Fruit fly (Drosophila melanogaster): ENCODE data around the gene Tie.

Tie gene

DNA sequence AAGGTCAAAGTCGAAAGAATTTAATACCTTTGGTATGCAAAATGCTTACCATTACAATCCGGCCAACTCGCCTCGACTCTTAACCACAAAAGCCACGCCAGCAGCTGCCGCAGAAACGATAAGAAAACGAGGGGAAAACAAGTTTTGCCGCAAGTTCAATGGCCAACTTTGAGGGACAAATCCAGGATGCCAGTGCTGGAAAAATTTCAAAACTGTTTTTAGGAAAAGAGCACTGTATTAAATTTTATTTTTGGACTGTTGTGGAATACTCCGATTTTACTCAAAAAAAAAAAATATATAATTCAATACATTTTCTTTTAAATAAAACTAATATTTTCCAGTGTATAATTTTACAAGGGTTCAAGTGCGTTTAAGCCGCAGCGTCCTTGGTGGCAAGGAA is 37.3 kb downstream of the Tie start (continued):
- no peak for TF ChIP-seq dac (GFP tag; optimal IDR thresholded peaks at IDR 0.05)
- peak; percentile 75 for TF ChIP-seq topi (GFP tag; optimal IDR thresholded peaks at IDR 0.05)
- TF ChIP-seq cyc (GFP tag; optimal IDR thresholded peaks at IDR 0.05), result peak; percentile 53
- peak; percentile 80 for TF ChIP-seq esn (GFP tag; optimal IDR thresholded peaks at IDR 0.05)
- peak; percentile 59; the same call in 2 of the 3 replicates for TF ChIP-seq CG8119 (GFP tag; IDR thresholded peaks at IDR 0.05)
- TF ChIP-seq ss (GFP tag; optimal IDR thresholded peaks at IDR 0.05), result peak; percentile 92 to 94
- TF ChIP-seq CG7368 (GFP tag; optimal IDR thresholded peaks at IDR 0.05), result peak; percentile 62
- no peak for TF ChIP-seq CG4318 (GFP tag; optimal IDR thresholded peaks at IDR 0.05)
- peak; percentile 40 for TF ChIP-seq Hr4 (GFP tag; optimal IDR thresholded peaks at IDR 0.05)
- TF ChIP-seq CG9139 (GFP tag; optimal IDR thresholded peaks at IDR 0.05), result peak; percentile 76
- peak; percentile 63 for TF ChIP-seq CG11762 (GFP tag; optimal IDR thresholded peaks at IDR 0.05; ENCODE audit: insufficient read depth)
- peak; percentile 84 for TF ChIP-seq CG3032 (tag; optimal IDR thresholded peaks at IDR 0.05)
- TF ChIP-seq pdm3 (GFP tag; optimal IDR thresholded peaks at IDR 0.05), result peak; percentile 72
- peak; percentile 56 for TF ChIP-seq Sox15 (GFP tag; optimal IDR thresholded peaks at IDR 0.05)
- TF ChIP-seq CG15336 (GFP tag; IDR thresholded peaks at IDR 0.05), result peak; percentile 45; the same call in 1 of the 2 replicates
- TF ChIP-seq Eip75B (GFP tag; optimal IDR thresholded peaks at IDR 0.05), result peak; percentile 69
- 0 out of 3 replicates have a peak, but pooled peaks have one; percentile 30 for TF ChIP-seq eg (GFP tag; IDR thresholded peaks at IDR 0.05)
- TF ChIP-seq Eip93F (GFP tag; optimal IDR thresholded peaks at IDR 0.05), result peak; percentile 24
- peak; percentile 83 for TF ChIP-seq acj6 (GFP tag; optimal IDR thresholded peaks at IDR 0.05)
- no peak for TF ChIP-seq Hr38 (GFP tag; optimal IDR thresholded peaks at IDR 0.05)
- peak; percentile 83 for TF ChIP-seq CG6163 (GFP tag; IDR thresholded peaks at IDR 0.05)
- TF ChIP-seq Hr39 (GFP tag; optimal IDR thresholded peaks at IDR 0.05), result peak; percentile 56
- TF ChIP-seq CG10669 (GFP tag; optimal IDR thresholded peaks at IDR 0.05), result peak; percentile 79
- TF ChIP-seq vri (GFP tag; optimal IDR thresholded peaks at IDR 0.05), result peak; percentile 64
- peak; percentile 97 for TF ChIP-seq Eip78C (GFP tag)
- peak; percentile 91 for TF ChIP-seq svp (GFP tag)
- TF ChIP-seq Smox (GFP tag; optimal IDR thresholded peaks at IDR 0.05), result peak; percentile 71
- TF ChIP-seq CG6276 (GFP tag; optimal IDR thresholded peaks at IDR 0.05), result no peak
- peak; percentile 78 for TF ChIP-seq CG6792 (GFP tag; optimal IDR thresholded peaks at IDR 0.05)
- no peak for TF ChIP-seq fd85E (GFP tag; optimal IDR thresholded peaks at IDR 0.05)
- peak; percentile 87 for TF ChIP-seq CG8632 (GFP tag; optimal IDR thresholded peaks at IDR 0.05)
- TF ChIP-seq CG6854 (GFP tag; optimal IDR thresholded peaks at IDR 0.05), result no peak
- TF ChIP-seq Met (GFP tag; optimal IDR thresholded peaks at IDR 0.05), result peak; percentile 79
- TF ChIP-seq Ets96B (tag; optimal IDR thresholded peaks at IDR 0.05), result peak; percentile 82
- peak; percentile 82 for TF ChIP-seq CG10631 (GFP tag; optimal IDR thresholded peaks at IDR 0.05)
- peak; percentile 80 for TF ChIP-seq OdsH (GFP tag; optimal IDR thresholded peaks at IDR 0.05)
- peak; percentile 33 for TF ChIP-seq CG32006 (GFP tag; optimal IDR thresholded peaks at IDR 0.05)
- TF ChIP-seq CG31627 (GFP tag; optimal IDR thresholded peaks at IDR 0.05), result peak; percentile 55

DNA sequence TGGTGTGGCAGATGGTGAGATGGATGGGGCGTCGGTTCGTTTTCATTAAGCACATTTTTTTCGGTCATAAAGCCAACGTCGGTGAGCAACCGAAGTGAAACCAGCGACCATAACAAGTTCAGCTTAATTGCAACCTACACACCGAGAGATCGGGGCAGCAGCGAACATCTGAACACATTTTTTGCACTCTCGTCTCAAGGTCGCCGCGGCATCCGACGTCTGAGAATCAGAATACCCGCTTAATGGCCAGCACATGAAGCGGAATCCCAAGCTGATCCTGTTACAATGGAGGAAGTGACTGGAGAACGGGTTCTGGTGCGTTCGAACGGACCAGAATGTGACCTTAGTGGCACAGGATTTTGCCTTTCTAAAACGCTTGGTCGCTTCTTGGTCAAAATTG is 38.3 kb downstream of the Tie start:
- no peak for TF ChIP-seq vri (GFP tag; optimal IDR thresholded peaks at IDR 0.05)
- no peak for TF ChIP-seq CG3919 (GFP tag; optimal IDR thresholded peaks at IDR 0.05)
- TF ChIP-seq Blimp-1 (GFP tag; optimal IDR thresholded peaks at IDR 0.05), result peak; percentile 56
- no peak for TF ChIP-seq CG6276 (GFP tag; optimal IDR thresholded peaks at IDR 0.05)
- no peak for TF ChIP-seq CG6163 (GFP tag; IDR thresholded peaks at IDR 0.05)
- no peak for TF ChIP-seq pdm3 (GFP tag; optimal IDR thresholded peaks at IDR 0.05)
- TF ChIP-seq ss (GFP tag; optimal IDR thresholded peaks at IDR 0.05), result peak in 1 of 2 experiments; percentile 32
- TF ChIP-seq net (GFP tag; optimal IDR thresholded peaks at IDR 0.05), result no peak
- TF ChIP-seq lz (GFP tag; optimal IDR thresholded peaks at IDR 0.05), result no peak
- TF ChIP-seq CG11294 (GFP tag; IDR thresholded peaks at IDR 0.05), result no peak
- TF ChIP-seq eg (GFP tag; IDR thresholded peaks at IDR 0.05), result no peak
- TF ChIP-seq Sox14 (GFP tag; optimal IDR thresholded peaks at IDR 0.05), result no peak

All from whole organism, prepupa.